Fruit fly (Drosophila melanogaster) whole organism, prepupa: ENCODE measurements around the gene TrpRS.
A peak's percentile ranks its signal among the peaks of the same experiment; 100 is the strongest.

Source experiments
- Blimp-1 ChIP-seq: fragments of 200-800 bp; sonication (Bioruptor generic); optimal IDR thresholded peaks from 3 replicates; lab custom pipeline; 2017; ENCODE audit warnings: missing biosample characterization, missing genetic modification characterization, mild to moderate bottlenecking, moderate library complexity, missing genetic modification reagents
- CG10631 ChIP-seq: fragments of 200-800 bp; sonication (Bioruptor generic); optimal IDR thresholded peaks from 2 replicates; lab custom pipeline; 2016; ENCODE audit warnings: missing biosample characterization, missing genetic modification characterization
- CG10669 ChIP-seq: fragments of 200-800 bp; sonication (Bioruptor generic); optimal IDR thresholded peaks from 3 replicates; lab custom pipeline; 2018; ENCODE audit warnings: missing biosample characterization, mild to moderate bottlenecking, missing genetic modification characterization, moderate library complexity
- CG11294 ChIP-seq: fragments of 200-800 bp; sonication (Bioruptor generic); IDR thresholded peaks from 2 replicates; pipeline ENCODE4 v1.3.6; 2022; ENCODE audit warnings: missing biosample characterization, missing genetic modification characterization
- CG11762 ChIP-seq: fragments of 200-800 bp; sonication (Bioruptor generic); optimal IDR thresholded peaks from 3 replicates; lab custom pipeline; 2016; ENCODE audit warnings: missing biosample characterization, missing genetic modification characterization; ENCODE audit not compliant: insufficient read depth
- CG11902 ChIP-seq: fragments of 200-800 bp; sonication (Bioruptor generic); optimal IDR thresholded peaks from 3 replicates; lab custom pipeline; 2016; ENCODE audit warnings: missing biosample characterization, missing genetic modification characterization
- CG15336 ChIP-seq: fragments of 200-800 bp; sonication (Bioruptor generic); IDR thresholded peaks from 2 replicates; pipeline ENCODE4 v1.3.6; 2022; ENCODE audit warnings: missing biosample characterization, missing genetic modification characterization
- CG1621 ChIP-seq: fragments of 200-800 bp; sonication (Bioruptor generic); optimal IDR thresholded peaks from 3 replicates; lab custom pipeline; 2018; ENCODE audit warnings: missing biosample characterization, mild to moderate bottlenecking, missing genetic modification characterization
- CG16779 ChIP-seq: fragments of 200-800 bp; sonication (Bioruptor generic); optimal IDR thresholded peaks from 3 replicates; lab custom pipeline; 2017; ENCODE audit warnings: missing biosample characterization, mild to moderate bottlenecking, missing genetic modification characterization
- CG3032 ChIP-seq: fragments of 200-800 bp; optimal IDR thresholded peaks from 2 replicates; lab custom pipeline; 2019; ENCODE audit warnings: missing biosample characterization, mild to moderate bottlenecking, missing genetic modification characterization, moderate library complexity
- CG31627 ChIP-seq: fragments of 200-800 bp; sonication (Bioruptor generic); optimal IDR thresholded peaks from 3 replicates; lab custom pipeline; 2016; ENCODE audit warnings: missing biosample characterization, missing genetic modification characterization
- CG34406 ChIP-seq: fragments of 200-800 bp; sonication (Bioruptor generic); optimal IDR thresholded peaks from 3 replicates; lab custom pipeline; 2016; ENCODE audit warnings: missing biosample characterization, missing genetic modification characterization
- CG3919 ChIP-seq: fragments of 200-800 bp; sonication (Bioruptor generic); optimal IDR thresholded peaks from 3 replicates; lab custom pipeline; 2016; ENCODE audit warnings: missing biosample characterization, missing genetic modification characterization
- CG6163 ChIP-seq: fragments of 200-800 bp; sonication (Bioruptor generic); IDR thresholded peaks from 3 replicates; pipeline ENCODE4 v1.3.6; 2022; ENCODE audit warnings: missing biosample characterization, missing genetic modification characterization
- CG6276 ChIP-seq: fragments of 200-800 bp; sonication (Bioruptor generic); optimal IDR thresholded peaks from 2 replicates; lab custom pipeline; 2017; ENCODE audit warnings: missing biosample characterization, mild to moderate bottlenecking, missing genetic modification characterization
- CG6792 ChIP-seq: fragments of 200-800 bp; sonication (Bioruptor generic); optimal IDR thresholded peaks from 3 replicates; lab custom pipeline; 2016; ENCODE audit warnings: missing biosample characterization, missing genetic modification characterization
- CG6808 ChIP-seq: fragments of 200-800 bp; sonication (Bioruptor generic); optimal IDR thresholded peaks from 3 replicates; lab custom pipeline; 2017; ENCODE audit warnings: missing biosample characterization, missing genetic modification characterization, mild to moderate bottlenecking, moderate library complexity, missing genetic modification reagents
- CG7368 ChIP-seq: fragments of 200-800 bp; sonication (Bioruptor generic); optimal IDR thresholded peaks from 3 replicates; lab custom pipeline; 2016; ENCODE audit warnings: missing biosample characterization, missing genetic modification characterization
- CG8119 ChIP-seq: fragments of 200-800 bp; sonication (Bioruptor generic); IDR thresholded peaks from 3 replicates; pipeline ENCODE4 v1.3.6; 2022; ENCODE audit warnings: missing biosample characterization, missing genetic modification characterization
- CG8319 ChIP-seq: fragments of 200-800 bp; sonication (Bioruptor generic); optimal IDR thresholded peaks from 3 replicates; lab custom pipeline; 2016; ENCODE audit warnings: missing biosample characterization, missing genetic modification characterization
- Eip75B ChIP-seq: fragments of 200-800 bp; sonication (Bioruptor generic); optimal IDR thresholded peaks from 3 replicates; lab custom pipeline; 2016; ENCODE audit warnings: missing biosample characterization, missing genetic modification characterization
- Eip78C ChIP-seq: fragments of 200-800 bp; sonication (Bioruptor generic); peaks from one replicate; lab custom pipeline; 2016; ENCODE audit warnings: missing biosample characterization, missing genetic modification characterization
- Eip93F ChIP-seq: fragments of 200-800 bp; sonication (Bioruptor generic); optimal IDR thresholded peaks from 2 replicates; lab custom pipeline; 2016; ENCODE audit warnings: missing biosample characterization, mild to moderate bottlenecking, missing genetic modification characterization
- Ets21C ChIP-seq: fragments of 200-800 bp; sonication (Bioruptor generic); optimal IDR thresholded peaks from 3 replicates; lab custom pipeline; 2016; ENCODE audit warnings: missing biosample characterization, missing genetic modification characterization
- Ets96B ChIP-seq: fragments of 200-800 bp; optimal IDR thresholded peaks from 2 replicates; lab custom pipeline; 2019; ENCODE audit warnings: missing biosample characterization, mild to moderate bottlenecking, missing genetic modification characterization, moderate library complexity
- Gug ChIP-seq: fragments of 200-800 bp; sonication (Bioruptor generic); IDR thresholded peaks from 2 replicates; pipeline ENCODE4 v1.3.6; 2022; ENCODE audit warnings: missing biosample characterization, missing genetic modification characterization
- Hr38 ChIP-seq: sonication (Bioruptor generic); optimal IDR thresholded peaks from 2 replicates; lab custom pipeline; 2016; ENCODE audit warnings: missing biosample characterization, missing genetic modification characterization
- Hr39 ChIP-seq: fragments of 200-800 bp; sonication (Bioruptor generic); optimal IDR thresholded peaks from 2 replicates; lab custom pipeline; 2016; ENCODE audit warnings: missing biosample characterization, missing genetic modification characterization
- Lpt ChIP-seq: fragments of 200-800 bp; sonication (Bioruptor generic); optimal IDR thresholded peaks from 3 replicates; lab custom pipeline; 2016; ENCODE audit warnings: missing biosample characterization, missing genetic modification characterization
- Met ChIP-seq: fragments of 200-800 bp; sonication (Bioruptor generic); optimal IDR thresholded peaks from 3 replicates; lab custom pipeline; 2016; ENCODE audit warnings: missing biosample characterization, missing genetic modification characterization
- Smox ChIP-seq: fragments of 200-800 bp; sonication (Bioruptor generic); optimal IDR thresholded peaks from 3 replicates; lab custom pipeline; 2016; ENCODE audit warnings: missing biosample characterization, missing genetic modification characterization
- Sox14 ChIP-seq: fragments of 200-800 bp; sonication (Bioruptor generic); optimal IDR thresholded peaks from 3 replicates; lab custom pipeline; 2016; ENCODE audit warnings: missing biosample characterization, missing genetic modification characterization
- achi ChIP-seq: fragments of 200-800 bp; sonication (Bioruptor generic); optimal IDR thresholded peaks from 3 replicates; lab custom pipeline; 2016; ENCODE audit warnings: missing biosample characterization, missing genetic modification characterization
- dac ChIP-seq: fragments of 200-800 bp; sonication (Bioruptor generic); optimal IDR thresholded peaks from 2 replicates; lab custom pipeline; 2017; ENCODE audit warnings: missing biosample characterization, mild to moderate bottlenecking, missing genetic modification characterization
- dsx ChIP-seq: fragments of 200-800 bp; optimal IDR thresholded peaks from 3 replicates; lab custom pipeline; 2019; ENCODE audit warnings: missing biosample characterization, mild to moderate bottlenecking, missing genetic modification characterization, moderate library complexity; ENCODE audit not compliant: poor library complexity, severe bottlenecking
- eg ChIP-seq: fragments of 200-800 bp; sonication (Bioruptor generic); IDR thresholded peaks from 3 replicates; pipeline ENCODE4 v1.3.6; 2022; ENCODE audit warnings: missing biosample characterization, missing genetic modification characterization
- esn ChIP-seq: fragments of 200-800 bp; sonication (Bioruptor generic); optimal IDR thresholded peaks from 2 replicates; lab custom pipeline; 2016; ENCODE audit warnings: missing biosample characterization, mild to moderate bottlenecking, missing genetic modification characterization, moderate library complexity
- fd59A ChIP-seq: fragments of 200-800 bp; sonication (Bioruptor generic); optimal IDR thresholded peaks from 2 replicates; lab custom pipeline; 2017; ENCODE audit warnings: missing biosample characterization, mild to moderate bottlenecking, missing genetic modification characterization, missing genetic modification reagents
- fd85E ChIP-seq: fragments of 200-800 bp; sonication (Bioruptor generic); optimal IDR thresholded peaks from 3 replicates; lab custom pipeline; 2016; ENCODE audit warnings: missing biosample characterization, missing genetic modification characterization
- fkh ChIP-seq: fragments of 200-800 bp; sonication (Bioruptor generic); optimal IDR thresholded peaks from 3 replicates; lab custom pipeline; 2017; ENCODE audit warnings: missing biosample characterization, mild to moderate bottlenecking, missing genetic modification characterization, moderate library complexity
- lz ChIP-seq: fragments of 200-800 bp; sonication (Bioruptor generic); optimal IDR thresholded peaks from 3 replicates; lab custom pipeline; 2016; ENCODE audit warnings: missing biosample characterization, missing genetic modification characterization
- salr ChIP-seq, 2 experiments: fragments of 200-800 bp; sonication (Bioruptor generic); optimal IDR thresholded peaks; 3 replicates each; lab custom pipeline; 2016 to 2018; ENCODE audit warnings: missing biosample characterization in 2 of 2, missing genetic modification characterization in 2 of 2, mild to moderate bottlenecking in 1 of 2
- ss ChIP-seq, 2 experiments: fragments of 200-800 bp; sonication (Bioruptor generic); optimal IDR thresholded peaks; 2 replicates in 1 of 2; 3 replicates in 1 of 2; lab custom pipeline; 2017 to 2018; ENCODE audit warnings: mild to moderate bottlenecking in 2 of 2, missing biosample characterization in 2 of 2, missing genetic modification characterization in 2 of 2, moderate library complexity in 1 of 2
- svp ChIP-seq: fragments of 200-800 bp; sonication (Bioruptor generic); peaks from one replicate; lab custom pipeline; 2016; ENCODE audit warnings: missing biosample characterization, missing genetic modification characterization
- topi ChIP-seq: fragments of 200-800 bp; sonication (Bioruptor generic); optimal IDR thresholded peaks from 3 replicates; lab custom pipeline; 2016; ENCODE audit warnings: missing biosample characterization, missing genetic modification characterization
- vri ChIP-seq: fragments of 200-800 bp; sonication (Bioruptor generic); optimal IDR thresholded peaks from 3 replicates; lab custom pipeline; 2016; ENCODE audit warnings: missing biosample characterization, mild to moderate bottlenecking, missing genetic modification characterization

The TrpRS gene

dm6 chr3R:9249025-9249735 is 17.5 kb downstream of the TrpRS start (continued):
- TF ChIP-seq Eip93F = peak; percentile 36
- no peak for TF ChIP-seq fd59A
- peak; percentile 20 for TF ChIP-seq Eip75B
- no peak for TF ChIP-seq Gug
- no peak for TF ChIP-seq salr (GFP tag; optimal IDR thresholded peaks at IDR 0.05; lab: Kevin White, UChicago)
- no peak for TF ChIP-seq CG1621 (tag; lab: Kevin White, UChicago)
- TF ChIP-seq Met (GFP tag; lab: Kevin White, UChicago) = peak; percentile 72
- no peak for TF ChIP-seq eg (GFP tag; lab: Robert Waterston, UW)
- no peak for TF ChIP-seq CG11294
- peak; percentile 5 for TF ChIP-seq Ets96B (tag; lab: Kevin White, UChicago)
- TF ChIP-seq CG10631 = no peak
- no peak for TF ChIP-seq dac
- peak; percentile 72 for TF ChIP-seq svp (GFP tag; lab: Kevin White, UChicago)
- TF ChIP-seq CG6163 (GFP tag; lab: Robert Waterston, UW) = no peak
- peak; percentile 32 for TF ChIP-seq Hr39
- TF ChIP-seq CG3032 (tag; lab: Kevin White, UChicago) = peak; percentile 38
- TF ChIP-seq CG6792 (GFP tag; lab: Kevin White, UChicago) = no peak
- TF ChIP-seq Sox14 = peak; percentile 19
- no peak for TF ChIP-seq vri
- TF ChIP-seq CG6276 = no peak
- TF ChIP-seq ss (GFP tag; optimal IDR thresholded peaks at IDR 0.05; lab: Kevin White, UChicago) = peak in 1 of 2 experiments; percentile 34
- peak; percentile 4 for TF ChIP-seq CG34406
- TF ChIP-seq CG11902 (GFP tag; lab: Kevin White, UChicago) = no peak
- TF ChIP-seq, all 60 proteins: peak for 33

- peak; percentile 73 for TF ChIP-seq dsx
- peak; percentile 37 for TF ChIP-seq fkh
- TF ChIP-seq CG8119 (GFP tag; lab: Robert Waterston, UW) = peak; percentile 84
- no peak for TF ChIP-seq Hr38 (GFP tag; lab: Kevin White, UChicago)
- TF ChIP-seq dac = peak; percentile 39
- peak in 1 of 2 experiments; percentile 78 for TF ChIP-seq salr (GFP tag; optimal IDR thresholded peaks at IDR 0.05; lab: Kevin White, UChicago)
- peak; percentile 83 for TF ChIP-seq CG34406
- TF ChIP-seq lz (GFP tag; lab: Kevin White, UChicago) = peak; percentile 89
- peak; percentile 86 for TF ChIP-seq CG31627 (GFP tag; lab: Kevin White, UChicago)
- TF ChIP-seq CG6276 = peak; percentile 79
- peak; percentile 86 for TF ChIP-seq CG15336
- TF ChIP-seq achi (GFP tag; lab: Kevin White, UChicago) = peak; percentile 87
- peak; percentile 94 for TF ChIP-seq topi (GFP tag; lab: Kevin White, UChicago)
- TF ChIP-seq CG11762 (GFP tag; lab: Kevin White, UChicago) = peak; percentile 79
- peak; percentile 58 for TF ChIP-seq CG7368
- TF ChIP-seq Eip93F = peak; percentile 68
- peak; percentile 76 for TF ChIP-seq CG6808 (GFP tag; lab: Kevin White, UChicago)
- TF ChIP-seq CG8319 (GFP tag; lab: Kevin White, UChicago) = peak; percentile 61
- TF ChIP-seq Eip78C (GFP tag; lab: Kevin White, UChicago) = peak; percentile 96
- TF ChIP-seq Ets96B (tag; lab: Kevin White, UChicago) = peak; percentile 71
- TF ChIP-seq Blimp-1 (GFP tag; lab: Kevin White, UChicago) = peak; percentile 79
- TF ChIP-seq CG16779 = peak; percentile 60
- TF ChIP-seq CG10631 = peak; percentile 82
- TF ChIP-seq ss (GFP tag; optimal IDR thresholded peaks at IDR 0.05; lab: Kevin White, UChicago) = peak; percentile 59 to 72
- TF ChIP-seq Sox14 = peak; percentile 90
- peak; percentile 81 for TF ChIP-seq vri
- TF ChIP-seq esn (GFP tag; lab: Kevin White, UChicago) = peak; percentile 95
- peak; percentile 28 for TF ChIP-seq fd85E (GFP tag; lab: Kevin White, UChicago)
- peak; percentile 94 for TF ChIP-seq Met (GFP tag; lab: Kevin White, UChicago)
- peak; percentile 81 for TF ChIP-seq Ets21C (GFP tag; lab: Kevin White, UChicago)
- peak; percentile 69 for TF ChIP-seq Lpt
- peak; percentile 91 for TF ChIP-seq Smox (GFP tag; lab: Kevin White, UChicago)
- TF ChIP-seq CG3919 (GFP tag; lab: Kevin White, UChicago) = peak; percentile 86
- peak; percentile 78 for TF ChIP-seq eg (GFP tag; lab: Robert Waterston, UW)
- peak; percentile 92 for TF ChIP-seq Eip75B
- peak; percentile 46 for TF ChIP-seq CG11902 (GFP tag; lab: Kevin White, UChicago)
- peak; percentile 63 for TF ChIP-seq CG10669 (GFP tag; lab: Kevin White, UChicago)
Observed at dm6 chr3R:9246879-9247621, 19.7 kb downstream of the TrpRS start.
